Worm (Caenorhabditis elegans): ENCODE data around the gene spig-8.

ce11 chrV:7059350-7059749, 4.7 kb downstream of the spig-8 start, which contains the start of gene mdt-6:
- TF ChIP-seq ceh-13 (GFP tag; optimal IDR thresholded peaks at IDR 0.05): no peak
- no peak for TF ChIP-seq ama-1 (optimal IDR thresholded peaks at IDR 0.05)
- TF ChIP-seq hmg-4 (GFP tag; optimal IDR thresholded peaks at IDR 0.05): no peak
- TF ChIP-seq aly-1 (tag; optimal IDR thresholded peaks at IDR 0.05): no peak
